Fruit fly (Drosophila melanogaster): ENCODE data around the gene Pak3.

DNA sequence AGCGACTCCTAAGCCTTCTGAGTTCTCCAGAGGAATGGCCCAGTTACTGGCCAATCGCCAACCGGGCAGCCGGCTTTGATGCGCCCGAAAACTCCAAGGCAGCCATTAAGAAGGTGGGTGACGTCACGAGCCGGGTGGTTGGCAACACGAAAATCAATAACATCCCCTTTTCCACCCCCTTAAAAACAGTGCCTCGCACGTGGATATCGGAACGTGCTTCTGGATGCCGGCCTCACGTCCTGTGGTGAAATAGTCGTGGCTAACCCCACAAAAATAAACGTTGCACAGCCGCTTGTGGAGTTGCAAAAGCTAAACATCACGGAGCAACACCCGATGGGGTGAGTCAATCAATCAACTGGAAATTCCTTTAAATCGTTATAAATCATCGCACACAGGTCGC is 3.0 kb upstream of the Pak3 start:
- TF ChIP-seq psq (optimal IDR thresholded peaks at IDR 0.05): no peak
- no peak for TF ChIP-seq ttk (optimal IDR thresholded peaks at IDR 0.05)
- TF ChIP-seq insv (optimal IDR thresholded peaks at IDR 0.05): no peak

All from Kc167 (cell line).